Worm (Caenorhabditis elegans): ENCODE results near the gene snap-29.

ce11 chrIII:8733237-8733636 is 42.8 kb upstream of the snap-29 start:
- no peak for TF ChIP-seq F13H6.1 (tag; optimal IDR thresholded peaks at IDR 0.05)
- no peak for TF ChIP-seq ref-2 (tag; optimal IDR thresholded peaks at IDR 0.05)
- no peak for TF ChIP-seq lim-6 (tag; optimal IDR thresholded peaks at IDR 0.05)
- no peak for TF ChIP-seq dmd-4 (tag; optimal IDR thresholded peaks at IDR 0.05; ENCODE audit: borderline replicate concordance)
- TF ChIP-seq ceh-2 (tag; optimal IDR thresholded peaks at IDR 0.05) = no peak
- TF ChIP-seq ceh-9 (tag; optimal IDR thresholded peaks at IDR 0.05) = no peak
- TF ChIP-seq ttx-3 (tag; optimal IDR thresholded peaks at IDR 0.05) = no peak
- no peak for TF ChIP-seq unc-55 (GFP tag; optimal IDR thresholded peaks at IDR 0.05)
- no peak for TF ChIP-seq elt-4 (tag; optimal IDR thresholded peaks at IDR 0.05)
